Fruit fly (Drosophila melanogaster) whole organism, prepupa: ENCODE measurements around the gene CG43156.

Experiments
- Blimp-1 ChIP-seq: fragments of 200-800 bp; sonication (Bioruptor generic); optimal IDR thresholded peaks from 3 replicates; lab custom pipeline; 2017; ENCODE audit warnings: missing biosample characterization, missing genetic modification characterization, mild to moderate bottlenecking, moderate library complexity, missing genetic modification reagents
- CG10631 ChIP-seq: fragments of 200-800 bp; sonication (Bioruptor generic); optimal IDR thresholded peaks from 2 replicates; lab custom pipeline; 2016; ENCODE audit warnings: missing biosample characterization, missing genetic modification characterization
- CG10669 ChIP-seq: fragments of 200-800 bp; sonication (Bioruptor generic); optimal IDR thresholded peaks from 3 replicates; lab custom pipeline; 2018; ENCODE audit warnings: missing biosample characterization, mild to moderate bottlenecking, missing genetic modification characterization, moderate library complexity
- CG11294 ChIP-seq: fragments of 200-800 bp; sonication (Bioruptor generic); IDR thresholded peaks from 2 replicates; pipeline ENCODE4 v1.3.6; 2022; ENCODE audit warnings: missing biosample characterization, missing genetic modification characterization
- CG11902 ChIP-seq: fragments of 200-800 bp; sonication (Bioruptor generic); optimal IDR thresholded peaks from 3 replicates; lab custom pipeline; 2016; ENCODE audit warnings: missing biosample characterization, missing genetic modification characterization
- CG15336 ChIP-seq: fragments of 200-800 bp; sonication (Bioruptor generic); IDR thresholded peaks from 2 replicates; pipeline ENCODE4 v1.3.6; 2022; ENCODE audit warnings: missing biosample characterization, missing genetic modification characterization
- CG16779 ChIP-seq: fragments of 200-800 bp; sonication (Bioruptor generic); optimal IDR thresholded peaks from 3 replicates; lab custom pipeline; 2017; ENCODE audit warnings: missing biosample characterization, mild to moderate bottlenecking, missing genetic modification characterization
- CG3032 ChIP-seq: fragments of 200-800 bp; optimal IDR thresholded peaks from 2 replicates; lab custom pipeline; 2019; ENCODE audit warnings: missing biosample characterization, mild to moderate bottlenecking, missing genetic modification characterization, moderate library complexity
- CG31627 ChIP-seq: fragments of 200-800 bp; sonication (Bioruptor generic); optimal IDR thresholded peaks from 3 replicates; lab custom pipeline; 2016; ENCODE audit warnings: missing biosample characterization, missing genetic modification characterization
- CG32006 ChIP-seq: fragments of 200-800 bp; sonication (Bioruptor generic); optimal IDR thresholded peaks from 3 replicates; lab custom pipeline; 2017; ENCODE audit warnings: missing biosample characterization, mild to moderate bottlenecking, missing genetic modification characterization
- CG3919 ChIP-seq: fragments of 200-800 bp; sonication (Bioruptor generic); optimal IDR thresholded peaks from 3 replicates; lab custom pipeline; 2016; ENCODE audit warnings: missing biosample characterization, missing genetic modification characterization
- CG4318 ChIP-seq: fragments of 200-800 bp; sonication (Bioruptor generic); optimal IDR thresholded peaks from 3 replicates; lab custom pipeline; 2017; ENCODE audit warnings: missing biosample characterization, mild to moderate bottlenecking, missing genetic modification characterization
- CG6163 ChIP-seq: fragments of 200-800 bp; sonication (Bioruptor generic); IDR thresholded peaks from 3 replicates; pipeline ENCODE4 v1.3.6; 2022; ENCODE audit warnings: missing biosample characterization, missing genetic modification characterization
- CG6276 ChIP-seq: fragments of 200-800 bp; sonication (Bioruptor generic); optimal IDR thresholded peaks from 2 replicates; lab custom pipeline; 2017; ENCODE audit warnings: missing biosample characterization, mild to moderate bottlenecking, missing genetic modification characterization
- CG6792 ChIP-seq: fragments of 200-800 bp; sonication (Bioruptor generic); optimal IDR thresholded peaks from 3 replicates; lab custom pipeline; 2016; ENCODE audit warnings: missing biosample characterization, missing genetic modification characterization
- CG6808 ChIP-seq: fragments of 200-800 bp; sonication (Bioruptor generic); optimal IDR thresholded peaks from 3 replicates; lab custom pipeline; 2017; ENCODE audit warnings: missing biosample characterization, missing genetic modification characterization, mild to moderate bottlenecking, moderate library complexity, missing genetic modification reagents
- CG6854 ChIP-seq: fragments of 200-800 bp; sonication (Bioruptor generic); optimal IDR thresholded peaks from 2 replicates; lab custom pipeline; 2017; ENCODE audit warnings: missing biosample characterization, mild to moderate bottlenecking, missing genetic modification characterization
- CG7368 ChIP-seq: fragments of 200-800 bp; sonication (Bioruptor generic); optimal IDR thresholded peaks from 3 replicates; lab custom pipeline; 2016; ENCODE audit warnings: missing biosample characterization, missing genetic modification characterization
- CG8119 ChIP-seq: fragments of 200-800 bp; sonication (Bioruptor generic); IDR thresholded peaks from 3 replicates; pipeline ENCODE4 v1.3.6; 2022; ENCODE audit warnings: missing biosample characterization, missing genetic modification characterization
- CG9139 ChIP-seq: fragments of 200-800 bp; sonication (Bioruptor generic); optimal IDR thresholded peaks from 3 replicates; lab custom pipeline; 2017; ENCODE audit warnings: missing biosample characterization, mild to moderate bottlenecking, missing genetic modification characterization
- Eip75B ChIP-seq: fragments of 200-800 bp; sonication (Bioruptor generic); optimal IDR thresholded peaks from 3 replicates; lab custom pipeline; 2016; ENCODE audit warnings: missing biosample characterization, missing genetic modification characterization
- Eip78C ChIP-seq: fragments of 200-800 bp; sonication (Bioruptor generic); peaks from one replicate; lab custom pipeline; 2016; ENCODE audit warnings: missing biosample characterization, missing genetic modification characterization
- Ets21C ChIP-seq: fragments of 200-800 bp; sonication (Bioruptor generic); optimal IDR thresholded peaks from 3 replicates; lab custom pipeline; 2016; ENCODE audit warnings: missing biosample characterization, missing genetic modification characterization
- Ets96B ChIP-seq: fragments of 200-800 bp; optimal IDR thresholded peaks from 2 replicates; lab custom pipeline; 2019; ENCODE audit warnings: missing biosample characterization, mild to moderate bottlenecking, missing genetic modification characterization, moderate library complexity
- Gug ChIP-seq: fragments of 200-800 bp; sonication (Bioruptor generic); IDR thresholded peaks from 2 replicates; pipeline ENCODE4 v1.3.6; 2022; ENCODE audit warnings: missing biosample characterization, missing genetic modification characterization
- Hr38 ChIP-seq: sonication (Bioruptor generic); optimal IDR thresholded peaks from 2 replicates; lab custom pipeline; 2016; ENCODE audit warnings: missing biosample characterization, missing genetic modification characterization
- Hr39 ChIP-seq: fragments of 200-800 bp; sonication (Bioruptor generic); optimal IDR thresholded peaks from 2 replicates; lab custom pipeline; 2016; ENCODE audit warnings: missing biosample characterization, missing genetic modification characterization
- Hr4 ChIP-seq: fragments of 200-800 bp; sonication (Bioruptor generic); optimal IDR thresholded peaks from 3 replicates; lab custom pipeline; 2016; ENCODE audit warnings: missing biosample characterization, missing genetic modification characterization
- Lpt ChIP-seq: fragments of 200-800 bp; sonication (Bioruptor generic); optimal IDR thresholded peaks from 3 replicates; lab custom pipeline; 2016; ENCODE audit warnings: missing biosample characterization, missing genetic modification characterization
- Met ChIP-seq: fragments of 200-800 bp; sonication (Bioruptor generic); optimal IDR thresholded peaks from 3 replicates; lab custom pipeline; 2016; ENCODE audit warnings: missing biosample characterization, missing genetic modification characterization
- OdsH ChIP-seq: fragments of 200-800 bp; sonication (Bioruptor generic); optimal IDR thresholded peaks from 3 replicates; lab custom pipeline; 2016; ENCODE audit warnings: missing biosample characterization, missing genetic modification characterization
- achi ChIP-seq: fragments of 200-800 bp; sonication (Bioruptor generic); optimal IDR thresholded peaks from 3 replicates; lab custom pipeline; 2016; ENCODE audit warnings: missing biosample characterization, missing genetic modification characterization
- dac ChIP-seq: fragments of 200-800 bp; sonication (Bioruptor generic); optimal IDR thresholded peaks from 2 replicates; lab custom pipeline; 2017; ENCODE audit warnings: missing biosample characterization, mild to moderate bottlenecking, missing genetic modification characterization
- dsx ChIP-seq: fragments of 200-800 bp; optimal IDR thresholded peaks from 3 replicates; lab custom pipeline; 2019; ENCODE audit warnings: missing biosample characterization, mild to moderate bottlenecking, missing genetic modification characterization, moderate library complexity; ENCODE audit not compliant: poor library complexity, severe bottlenecking
- eg ChIP-seq: fragments of 200-800 bp; sonication (Bioruptor generic); IDR thresholded peaks from 3 replicates; pipeline ENCODE4 v1.3.6; 2022; ENCODE audit warnings: missing biosample characterization, missing genetic modification characterization
- esn ChIP-seq: fragments of 200-800 bp; sonication (Bioruptor generic); optimal IDR thresholded peaks from 2 replicates; lab custom pipeline; 2016; ENCODE audit warnings: missing biosample characterization, mild to moderate bottlenecking, missing genetic modification characterization, moderate library complexity
- fd85E ChIP-seq: fragments of 200-800 bp; sonication (Bioruptor generic); optimal IDR thresholded peaks from 3 replicates; lab custom pipeline; 2016; ENCODE audit warnings: missing biosample characterization, missing genetic modification characterization
- fkh ChIP-seq: fragments of 200-800 bp; sonication (Bioruptor generic); optimal IDR thresholded peaks from 3 replicates; lab custom pipeline; 2017; ENCODE audit warnings: missing biosample characterization, mild to moderate bottlenecking, missing genetic modification characterization, moderate library complexity
- lz ChIP-seq: fragments of 200-800 bp; sonication (Bioruptor generic); optimal IDR thresholded peaks from 3 replicates; lab custom pipeline; 2016; ENCODE audit warnings: missing biosample characterization, missing genetic modification characterization
- net ChIP-seq: fragments of 200-800 bp; sonication (Bioruptor generic); optimal IDR thresholded peaks from 3 replicates; lab custom pipeline; 2016; ENCODE audit warnings: missing biosample characterization, missing genetic modification characterization
- pdm3 ChIP-seq: fragments of 200-800 bp; sonication (Bioruptor generic); optimal IDR thresholded peaks from 3 replicates; lab custom pipeline; 2016; ENCODE audit warnings: missing biosample characterization, missing genetic modification characterization
- salr ChIP-seq, 2 experiments: fragments of 200-800 bp; sonication (Bioruptor generic); optimal IDR thresholded peaks; 3 replicates each; lab custom pipeline; 2016 to 2018; ENCODE audit warnings: missing biosample characterization in 2 of 2, missing genetic modification characterization in 2 of 2, mild to moderate bottlenecking in 1 of 2
- ss ChIP-seq, 2 experiments: fragments of 200-800 bp; sonication (Bioruptor generic); optimal IDR thresholded peaks; 2 replicates in 1 of 2; 3 replicates in 1 of 2; lab custom pipeline; 2017 to 2018; ENCODE audit warnings: mild to moderate bottlenecking in 2 of 2, missing biosample characterization in 2 of 2, missing genetic modification characterization in 2 of 2, moderate library complexity in 1 of 2
- svp ChIP-seq: fragments of 200-800 bp; sonication (Bioruptor generic); peaks from one replicate; lab custom pipeline; 2016; ENCODE audit warnings: missing biosample characterization, missing genetic modification characterization

CG43156 gene

dm6 chrX:11882447-11882846 is 24.2 kb downstream of the CG43156 start:
- TF ChIP-seq salr (GFP tag; optimal IDR thresholded peaks at IDR 0.05; lab: Kevin White, UChicago) (no peak), CG4318 (GFP tag; lab: Kevin White, UChicago) (no peak), CG10669 (GFP tag; lab: Kevin White, UChicago) (peak; percentile 36), CG11902 (GFP tag; lab: Kevin White, UChicago) (no peak), dsx (no peak), Hr39 (GFP tag; lab: Kevin White, UChicago) (no peak), svp (peak; percentile 44), CG3919 (peak; percentile 42), CG11294 (no peak), Blimp-1 (GFP tag; lab: Kevin White, UChicago) (no peak), CG8119 (GFP tag; lab: Robert Waterston, UW) (0 out of 3 replicates have a peak, but pooled peaks have one; percentile 30), CG6276 (GFP tag; lab: Kevin White, UChicago) (no peak), CG31627 (GFP tag; lab: Kevin White, UChicago) (no peak), lz (GFP tag; lab: Kevin White, UChicago) (no peak), achi (peak; percentile 10), CG3032 (tag; lab: Kevin White, UChicago) (peak; percentile 22), Eip78C (GFP tag; lab: Kevin White, UChicago) (peak; percentile 81), CG6163 (no peak), Ets21C (GFP tag; lab: Kevin White, UChicago) (no peak), Hr4 (GFP tag; lab: Kevin White, UChicago) (peak; percentile 25), eg (GFP tag; lab: Robert Waterston, UW) (peak; percentile 35; the same call in 1 of the 3 replicates), pdm3 (GFP tag; lab: Kevin White, UChicago) (peak; percentile 31), esn (GFP tag; lab: Kevin White, UChicago) (no peak), CG6792 (GFP tag; lab: Kevin White, UChicago) (peak; percentile 25), OdsH (peak; percentile 33), CG6808 (GFP tag; lab: Kevin White, UChicago) (no peak), CG15336 (GFP tag; lab: Robert Waterston, UW) (no peak), CG16779 (tag; lab: Kevin White, UChicago) (no peak), Gug (GFP tag; lab: Robert Waterston, UW) (no peak), CG9139 (GFP tag; lab: Kevin White, UChicago) (no peak), Met (no peak), fd85E (no peak), CG10631 (GFP tag; lab: Kevin White, UChicago) (peak; percentile 19), net (GFP tag; lab: Kevin White, UChicago) (no peak), Eip75B (no peak), CG6854 (GFP tag; lab: Kevin White, UChicago) (no peak), CG32006 (peak; percentile 49), Hr38 (GFP tag; lab: Kevin White, UChicago) (no peak), Lpt (GFP tag; lab: Kevin White, UChicago) (no peak), CG7368 (GFP tag; lab: Kevin White, UChicago) (no peak), fkh (GFP tag; lab: Kevin White, UChicago) (no peak), Ets96B (tag; lab: Kevin White, UChicago) (peak; percentile 16), dac (GFP tag; lab: Kevin White, UChicago) (no peak)

dm6 chrX:11881686-11882085 is 25.0 kb downstream of the CG43156 start:
- TF ChIP-seq salr (GFP tag; optimal IDR thresholded peaks at IDR 0.05; lab: Kevin White, UChicago) (no peak), CG6854 (GFP tag; lab: Kevin White, UChicago) (no peak), CG6276 (GFP tag; lab: Kevin White, UChicago) (peak; percentile 5), CG6163 (no peak), CG9139 (GFP tag; lab: Kevin White, UChicago) (no peak), esn (GFP tag; lab: Kevin White, UChicago) (no peak), ss (GFP tag; optimal IDR thresholded peaks at IDR 0.05; lab: Kevin White, UChicago) (peak; percentile 44 to 58), CG6808 (GFP tag; lab: Kevin White, UChicago) (peak; percentile 44), eg (GFP tag; lab: Robert Waterston, UW) (no peak)
- TF ChIP-seq, all 60 proteins: peak for 3
